Worm (Caenorhabditis elegans) whole organism, L2 larva: ENCODE data around the gene ugt-35.

Experiments used
- F13H6.1 ChIP-seq: sonication (generic microtip); optimal IDR thresholded peaks from 2 replicates; lab custom pipeline; 2016; ENCODE audit warnings: missing genetic modification characterization, missing compliant biosample characterization
- R02D3.7 ChIP-seq: fragments of 150-350 bp; optimal IDR thresholded peaks from 2 replicates; lab custom pipeline; 2014; ENCODE audit warnings: missing biosample characterization, missing genetic modification characterization
- ZK546.5 ChIP-seq: sonication (generic microtip); optimal IDR thresholded peaks from 2 replicates; lab custom pipeline; 2017; ENCODE audit warnings: missing biosample characterization, missing genetic modification characterization
- alr-1 ChIP-seq: fragments of 150-350 bp; optimal IDR thresholded peaks from 2 replicates; lab custom pipeline; 2014; ENCODE audit warnings: missing biosample characterization, missing genetic modification characterization
- blmp-1 ChIP-seq: sonication (generic microtip); optimal IDR thresholded peaks from 2 replicates; lab custom pipeline; 2017; ENCODE audit warnings: missing genetic modification characterization, mild to moderate bottlenecking, missing compliant biosample characterization, antibody characterized with exemption, moderate library complexity; ENCODE audit not compliant: insufficient read depth
- ceh-16 ChIP-seq: fragments of 150-350 bp; optimal IDR thresholded peaks from 2 replicates; lab custom pipeline; 2014; ENCODE audit warnings: missing biosample characterization, missing genetic modification characterization
- dmd-4 ChIP-seq: sonication (generic microtip); optimal IDR thresholded peaks from 2 replicates; lab custom pipeline; 2017; ENCODE audit warnings: missing biosample characterization, missing genetic modification characterization
- egl-27 ChIP-seq: sonication (generic microtip); optimal IDR thresholded peaks from 3 replicates; lab custom pipeline; 2017; ENCODE audit warnings: missing biosample characterization, missing genetic modification reagents, missing genetic modification characterization
- lin-11 ChIP-seq: fragments of 150-350 bp; sonication (generic microtip); optimal IDR thresholded peaks from 2 replicates; lab custom pipeline; 2014; ENCODE audit warnings: missing biosample characterization, missing genetic modification characterization, inconsistent platforms, mixed read lengths
- lin-13 ChIP-seq: fragments of 150-350 bp; optimal IDR thresholded peaks from 2 replicates; lab custom pipeline; 2014; ENCODE audit warnings: missing biosample characterization, missing genetic modification reagents, missing genetic modification characterization
- lsy-2 ChIP-seq, 2 experiments: fragments of 150-350 bp in 1 of 2; sonication (generic microtip) in 1 of 2; optimal IDR thresholded peaks; 2 replicates each; lab custom pipeline; 2014 to 2017; ENCODE audit warnings: missing biosample characterization in 2 of 2, missing genetic modification characterization in 2 of 2
- mab-5 ChIP-seq: fragments of 150-350 bp; optimal IDR thresholded peaks from 2 replicates; lab custom pipeline; 2014; ENCODE audit warnings: missing biosample characterization, missing genetic modification characterization
- mbf-1 ChIP-seq: sonication (generic microtip); optimal IDR thresholded peaks from 2 replicates; lab custom pipeline; 2017; ENCODE audit warnings: missing biosample characterization, missing genetic modification characterization
- mdl-1 ChIP-seq, 2 experiments: fragments of 150-350 bp in 1 of 2; sonication (generic microtip) in 1 of 2; optimal IDR thresholded peaks; 2 replicates each; lab custom pipeline; 2017; ENCODE audit warnings: missing biosample characterization in 2 of 2, missing genetic modification characterization in 2 of 2
- nhr-12 ChIP-seq: fragments of 150-350 bp; optimal IDR thresholded peaks from 2 replicates; lab custom pipeline; 2014; ENCODE audit warnings: missing biosample characterization, missing genetic modification characterization
- nhr-129 ChIP-seq: fragments of 150-350 bp; optimal IDR thresholded peaks from 2 replicates; lab custom pipeline; 2014; ENCODE audit warnings: missing biosample characterization, missing genetic modification characterization
- nhr-21 ChIP-seq: fragments of 150-350 bp; optimal IDR thresholded peaks from 2 replicates; lab custom pipeline; 2014; ENCODE audit warnings: missing biosample characterization, missing genetic modification characterization
- nhr-23 ChIP-seq: fragments of 150-350 bp; optimal IDR thresholded peaks from 2 replicates; lab custom pipeline; 2014; ENCODE audit warnings: missing biosample characterization, missing genetic modification reagents, missing genetic modification characterization
- nhr-237 ChIP-seq: fragments of 150-350 bp; optimal IDR thresholded peaks from 2 replicates; lab custom pipeline; 2014; ENCODE audit warnings: missing biosample characterization, missing genetic modification characterization
- nhr-25 ChIP-seq: fragments of 150-350 bp; sonication (generic microtip); optimal IDR thresholded peaks from 3 replicates; lab custom pipeline; 2014; ENCODE audit warnings: missing biosample characterization, missing genetic modification characterization
- nhr-77 ChIP-seq: fragments of 150-350 bp; optimal IDR thresholded peaks from 2 replicates; lab custom pipeline; 2014; ENCODE audit warnings: missing biosample characterization, missing genetic modification characterization
- peb-1 ChIP-seq: fragments of 150-350 bp; optimal IDR thresholded peaks from 2 replicates; lab custom pipeline; 2014; ENCODE audit warnings: missing biosample characterization, missing genetic modification characterization
- sem-4 ChIP-seq: fragments of 150-350 bp; optimal IDR thresholded peaks from 2 replicates; lab custom pipeline; 2014; ENCODE audit warnings: missing biosample characterization, missing genetic modification reagents, missing genetic modification characterization
- sma-9 ChIP-seq, 2 experiments: fragments of 150-350 bp in 1 of 2; sonication (generic microtip) in 1 of 2; optimal IDR thresholded peaks; 2 replicates each; lab custom pipeline; 2014 to 2016; ENCODE audit warnings: missing genetic modification characterization in 2 of 2, mild to moderate bottlenecking in 1 of 2, missing biosample characterization in 1 of 2, missing compliant biosample characterization in 1 of 2, missing genetic modification reagents in 1 of 2, moderate library complexity in 1 of 2
- snpc-4 ChIP-seq: fragments of 150-350 bp; optimal IDR thresholded peaks from 2 replicates; lab custom pipeline; 2014; ENCODE audit warnings: missing biosample characterization, missing genetic modification characterization
- zag-1 ChIP-seq: fragments of 150-350 bp; optimal IDR thresholded peaks from 2 replicates; lab custom pipeline; 2014; ENCODE audit warnings: missing biosample characterization, missing genetic modification characterization
- ztf-1 ChIP-seq: fragments of 200-800 bp; sonication (Bioruptor generic); conservative IDR thresholded peaks from 2 replicates; pipeline ENCODE4 v1.3.6; 2022; ENCODE audit warnings: missing genetic modification characterization, missing compliant biosample characterization

ugt-35 gene

ce11 chrV:10647043-10647611, 6.9 kb downstream of the ugt-35 start, which contains the start of the genes C32C4.3 and C32C4.16:
Gene C32C4.3 (minus strand): TSS chrV:10647143.
Gene C32C4.16 (plus strand): TSS chrV:10647561.
- TF ChIP-seq nhr-25 (tag; lab: Kevin White, UChicago) (no peak), dmd-4 (tag; lab: Kevin White, UChicago) (no peak), mab-5 (no peak)

- no peak for TF ChIP-seq mbf-1 (tag; lab: Kevin White, UChicago)
- no peak for TF ChIP-seq F13H6.1
- TF ChIP-seq nhr-23 (tag; lab: Kevin White, UChicago) = no peak
These were observed 13.1 kb downstream of the ugt-35 start for ce11 chrV:10640977-10641376.

ce11 chrV:10635722-10636121, 18.3 kb downstream of the ugt-35 start, which contains the start of gene kvs-2:
Gene kvs-2 (plus strand): TSS chrV:10636022.
- TF ChIP-seq mdl-1 (tag; optimal IDR thresholded peaks at IDR 0.05; lab: Kevin White, UChicago) = no peak
- TF ChIP-seq snpc-4 (tag; lab: Kevin White, UChicago) = no peak
- TF ChIP-seq ztf-1 (GFP tag; lab: Robert Waterston, UW) = no peak
- no peak for TF ChIP-seq lin-11 (tag; lab: Kevin White, UChicago)
- no peak for TF ChIP-seq R02D3.7 (tag; lab: Kevin White, UChicago)
- TF ChIP-seq ZK546.5 = no peak
- no peak for TF ChIP-seq mbf-1 (tag; lab: Kevin White, UChicago)
- TF ChIP-seq nhr-77 = no peak

ce11 chrV:10632758-10633157, 21.3 kb downstream of the ugt-35 start, which contains the start of gene mab-23:
Gene mab-23 (plus strand): TSS chrV:10633058.
- TF ChIP-seq egl-27 = no peak

ce11 chrV:10630497-10630896, 23.6 kb downstream of the ugt-35 start:
- TF ChIP-seq egl-27 (no peak), sma-9 (GFP tag; optimal IDR thresholded peaks at IDR 0.05; lab: Kevin White, UChicago) (no peak), sma-9 (tag; optimal IDR thresholded peaks at IDR 0.05; lab: Kevin White, UChicago) (no peak), nhr-129 (tag; lab: Kevin White, UChicago) (no peak), sem-4 (tag; lab: Kevin White, UChicago) (no peak), nhr-12 (no peak), alr-1 (tag; lab: Kevin White, UChicago) (no peak), nhr-77 (no peak), nhr-237 (tag; lab: Kevin White, UChicago) (no peak), zag-1 (tag; lab: Kevin White, UChicago) (no peak)

ce11 chrV:10615496-10615895, 38.6 kb downstream of the ugt-35 start, which contains the start of gene H09F14.1:
Gene H09F14.1 (minus strand): TSS chrV:10615596.
- TF ChIP-seq lin-13 (GFP tag; lab: Kevin White, UChicago) (no peak), sem-4 (tag; lab: Kevin White, UChicago) (no peak), nhr-21 (tag; lab: Kevin White, UChicago) (no peak), blmp-1 (tag; lab: Kevin White, UChicago) (no peak), peb-1 (tag; lab: Kevin White, UChicago) (no peak), nhr-23 (tag; lab: Kevin White, UChicago) (no peak)

- TF ChIP-seq lsy-2 (tag; optimal IDR thresholded peaks at IDR 0.05; lab: Kevin White, UChicago) = no peak
- no peak for TF ChIP-seq ceh-16
- peak; percentile 9 for TF ChIP-seq nhr-25 (tag; lab: Kevin White, UChicago)
- peak; percentile 95 for TF ChIP-seq blmp-1 (tag; lab: Kevin White, UChicago)
These were observed 51.8 kb downstream of the ugt-35 start, which contains the start of gene H27A22.1 for ce11 chrV:10602051-10602937. Gene H27A22.1 (plus strand): TSS chrV:10602555.
